Fruit fly (Drosophila melanogaster) whole organism, embryonic: ENCODE results near the gene L2HGDH.
A peak's percentile ranks its signal among the peaks of the same experiment; 100 is the strongest.

Experiments used
- Adf1 ChIP-seq: fragments of 200-800 bp; sonication (Bioruptor generic); IDR thresholded peaks from 2 replicates; pipeline ENCODE4 v1.3.6; 2022; ENCODE audit warnings: missing biosample characterization, missing genetic modification characterization
- Asciz ChIP-seq: fragments of 200-800 bp; sonication (Bioruptor generic); optimal IDR thresholded peaks from 2 replicates; lab custom pipeline; 2017; ENCODE audit warnings: missing biosample characterization, mild to moderate bottlenecking, missing genetic modification characterization, missing genetic modification reagents
- Atf-2 ChIP-seq: fragments of 200-800 bp; sonication (Bioruptor generic); optimal IDR thresholded peaks from 2 replicates; lab custom pipeline; 2016; ENCODE audit warnings: missing biosample characterization, missing genetic modification characterization
- Atf6 ChIP-seq: fragments of 200-800 bp; sonication (Bioruptor generic); IDR thresholded peaks from 2 replicates; pipeline ENCODE4 v1.3.6; 2022; ENCODE audit warnings: missing biosample characterization, missing genetic modification characterization
- C15 ChIP-seq: fragments of 200-800 bp; sonication (Bioruptor generic); IDR thresholded peaks from 3 replicates; pipeline ENCODE4 v1.3.6; 2022; ENCODE audit warnings: missing biosample characterization, missing genetic modification characterization
- CG10274 ChIP-seq: fragments of 200-800 bp; sonication (Bioruptor generic); optimal IDR thresholded peaks from 3 replicates; lab custom pipeline; 2017; ENCODE audit warnings: missing biosample characterization, mild to moderate bottlenecking, missing genetic modification characterization
- CG11723 ChIP-seq: fragments of 200-800 bp; sonication (Bioruptor generic); optimal IDR thresholded peaks from 2 replicates; lab custom pipeline; 2017; ENCODE audit warnings: missing biosample characterization, mild to moderate bottlenecking, missing genetic modification characterization
- CG12155 ChIP-seq: fragments of 200-800 bp; sonication (Bioruptor generic); optimal IDR thresholded peaks from 3 replicates; lab custom pipeline; 2016; ENCODE audit warnings: missing biosample characterization, missing genetic modification characterization
- CG12744 ChIP-seq: fragments of 200-800 bp; sonication (Bioruptor generic); optimal IDR thresholded peaks from 2 replicates; lab custom pipeline; 2016; ENCODE audit warnings: missing biosample characterization, missing genetic modification characterization
- CG13775 ChIP-seq: fragments of 200-800 bp; sonication (Bioruptor generic); optimal IDR thresholded peaks from 3 replicates; lab custom pipeline; 2017; ENCODE audit warnings: missing biosample characterization, mild to moderate bottlenecking, missing genetic modification characterization
- CG14441 ChIP-seq: fragments of 200-800 bp; sonication (Bioruptor generic); IDR thresholded peaks from 2 replicates; pipeline ENCODE4 v1.3.6; 2022; ENCODE audit warnings: missing biosample characterization, missing genetic modification characterization
- CG16779 ChIP-seq: fragments of 200-800 bp; sonication (Bioruptor generic); IDR thresholded peaks from 2 replicates; pipeline ENCODE4 v1.3.6; 2022; ENCODE audit warnings: missing biosample characterization, missing genetic modification characterization
- CG16863 ChIP-seq: fragments of 200-800 bp; sonication (Bioruptor generic); optimal IDR thresholded peaks from 3 replicates; lab custom pipeline; 2016; ENCODE audit warnings: missing biosample characterization, missing genetic modification characterization
- CG18262 ChIP-seq: fragments of 200-800 bp; optimal IDR thresholded peaks from 3 replicates; lab custom pipeline; 2019; ENCODE audit warnings: missing biosample characterization, mild to moderate bottlenecking, missing genetic modification characterization, moderate library complexity
- CG18619 ChIP-seq: fragments of 200-800 bp; sonication (Bioruptor generic); optimal IDR thresholded peaks from 3 replicates; lab custom pipeline; 2017; ENCODE audit warnings: missing biosample characterization, mild to moderate bottlenecking, missing genetic modification characterization
- CG31441 ChIP-seq: fragments of 200-800 bp; sonication (Bioruptor generic); IDR thresholded peaks from 2 replicates; pipeline ENCODE4 v1.3.6; 2022; ENCODE audit warnings: missing biosample characterization, missing genetic modification characterization
- CG33213 ChIP-seq: fragments of 200-800 bp; sonication (Bioruptor generic); optimal IDR thresholded peaks from 3 replicates; lab custom pipeline; 2016; ENCODE audit warnings: missing biosample characterization, missing genetic modification characterization
- CG3838 ChIP-seq: fragments of 200-800 bp; sonication (Bioruptor generic); optimal IDR thresholded peaks from 3 replicates; lab custom pipeline; 2016; ENCODE audit warnings: missing biosample characterization, missing genetic modification characterization
- CG3847 ChIP-seq: fragments of 200-800 bp; sonication (Bioruptor generic); IDR thresholded peaks from 2 replicates; pipeline ENCODE4 v1.3.6; 2022; ENCODE audit warnings: missing biosample characterization, missing genetic modification characterization
- CG7839 ChIP-seq: fragments of 200-800 bp; sonication (Bioruptor generic); optimal IDR thresholded peaks from 3 replicates; lab custom pipeline; 2018; ENCODE audit warnings: missing biosample characterization, mild to moderate bottlenecking, missing genetic modification characterization, moderate library complexity
- CG8388 ChIP-seq: fragments of 200-800 bp; sonication (Bioruptor generic); optimal IDR thresholded peaks from 2 replicates; lab custom pipeline; 2019; ENCODE audit warnings: missing biosample characterization, mild to moderate bottlenecking, missing genetic modification characterization, moderate library complexity
- Dad ChIP-seq: fragments of 200-800 bp; sonication (Bioruptor generic); optimal IDR thresholded peaks from 3 replicates; lab custom pipeline; 2016; ENCODE audit warnings: missing biosample characterization, missing genetic modification characterization
- Hmr ChIP-seq: fragments of 200-800 bp; sonication (Bioruptor generic); optimal IDR thresholded peaks from 3 replicates; lab custom pipeline; 2017; ENCODE audit warnings: mild to moderate bottlenecking, missing biosample characterization, missing genetic modification reagents, missing genetic modification characterization
- Hsf ChIP-seq: fragments of 200-800 bp; sonication (Bioruptor generic); optimal IDR thresholded peaks from 3 replicates; lab custom pipeline; 2016; ENCODE audit warnings: missing biosample characterization, missing genetic modification characterization
- Jarid2 ChIP-seq: fragments of 200-800 bp; sonication (Bioruptor generic); optimal IDR thresholded peaks from 3 replicates; lab custom pipeline; 2017; ENCODE audit warnings: mild to moderate bottlenecking, missing biosample characterization, missing genetic modification reagents, missing genetic modification characterization
- Lhr ChIP-seq: fragments of 200-800 bp; sonication (Bioruptor generic); optimal IDR thresholded peaks from 3 replicates; lab custom pipeline; 2017; ENCODE audit warnings: mild to moderate bottlenecking, missing biosample characterization, missing genetic modification reagents, missing genetic modification characterization
- Lpt ChIP-seq: fragments of >200 bp; optimal IDR thresholded peaks from 2 replicates; lab custom pipeline; 2018; ENCODE audit warnings: missing biosample characterization, missing genetic modification characterization
- MTF-1 ChIP-seq: fragments of 200-800 bp; sonication (Bioruptor generic); optimal IDR thresholded peaks from 2 replicates; lab custom pipeline; 2018; ENCODE audit warnings: missing biosample characterization, mild to moderate bottlenecking, missing genetic modification characterization, borderline replicate concordance
- NK7.1 ChIP-seq: fragments of 200-800 bp; sonication (Bioruptor generic); optimal IDR thresholded peaks from 3 replicates; lab custom pipeline; 2016; ENCODE audit warnings: missing biosample characterization, missing genetic modification characterization
- Ravus ChIP-seq: fragments of 200-800 bp; sonication (Bioruptor generic); IDR thresholded peaks from 2 replicates; pipeline ENCODE4 v1.3.6; 2022; ENCODE audit warnings: missing biosample characterization, missing genetic modification characterization
- Usf ChIP-seq: fragments of 200-800 bp; sonication (Bioruptor generic); optimal IDR thresholded peaks from 2 replicates; lab custom pipeline; 2017; ENCODE audit warnings: missing genotype, missing biosample characterization, missing genetic modification characterization
- bowl ChIP-seq: fragments of 200-800 bp; sonication (Bioruptor generic); IDR thresholded peaks from 2 replicates; pipeline ENCODE4 v1.3.6; 2022; ENCODE audit warnings: missing biosample characterization, missing genetic modification characterization
- esg ChIP-seq: fragments of 200-800 bp; sonication (Bioruptor generic); conservative IDR thresholded peaks from 2 replicates; pipeline ENCODE4 v1.3.6; 2022; ENCODE audit warnings: missing biosample characterization, missing genetic modification characterization
- ewg ChIP-seq: fragments of 200-800 bp; sonication (Bioruptor generic); optimal IDR thresholded peaks from 3 replicates; lab custom pipeline; 2017; ENCODE audit warnings: mild to moderate bottlenecking, missing biosample characterization, missing genetic modification reagents, missing genetic modification characterization
- eyg ChIP-seq: fragments of 200-800 bp; sonication (Bioruptor generic); optimal IDR thresholded peaks from 3 replicates; lab custom pipeline; 2016; ENCODE audit warnings: missing biosample characterization, missing genetic modification characterization
- hb ChIP-seq: fragments of 200-800 bp; sonication (Bioruptor generic); IDR thresholded peaks from 3 replicates; pipeline ENCODE4 v1.3.6; 2022; ENCODE audit warnings: missing biosample characterization, missing genetic modification characterization; ENCODE audit not compliant: partially characterized antibody
- mam ChIP-seq: fragments of 200-800 bp; sonication (Bioruptor generic); optimal IDR thresholded peaks from 3 replicates; lab custom pipeline; 2016; ENCODE audit warnings: missing biosample characterization, missing genetic modification characterization
- pros ChIP-seq: fragments of 200-800 bp; sonication (Bioruptor generic); optimal IDR thresholded peaks from 3 replicates; lab custom pipeline; 2019; ENCODE audit warnings: missing biosample characterization, mild to moderate bottlenecking, missing genetic modification characterization, moderate library complexity
- salm ChIP-seq: fragments of 200-800 bp; sonication (Bioruptor generic); optimal IDR thresholded peaks from 2 replicates; lab custom pipeline; 2018; ENCODE audit warnings: missing biosample characterization, mild to moderate bottlenecking, missing genetic modification characterization
- sd ChIP-seq: fragments of 200-800 bp; sonication (Bioruptor generic); optimal IDR thresholded peaks from 3 replicates; lab custom pipeline; 2018; ENCODE audit warnings: missing biosample characterization, mild to moderate bottlenecking, missing genetic modification characterization, moderate library complexity
- shn ChIP-seq: fragments of 200-800 bp; sonication (Bioruptor generic); optimal IDR thresholded peaks from 3 replicates; lab custom pipeline; 2016; ENCODE audit warnings: missing biosample characterization, missing genetic modification characterization
- slou ChIP-seq: fragments of 200-800 bp; sonication (Bioruptor generic); optimal IDR thresholded peaks from 3 replicates; lab custom pipeline; 2016; ENCODE audit warnings: missing biosample characterization, missing genetic modification characterization
- stc ChIP-seq: fragments of 200-800 bp; sonication (Bioruptor generic); IDR thresholded peaks from 2 replicates; pipeline ENCODE4 v1.3.6; 2022; ENCODE audit warnings: missing biosample characterization, missing genetic modification characterization
- tgo ChIP-seq: fragments of 200-800 bp; sonication (Bioruptor generic); IDR thresholded peaks from 3 replicates; pipeline ENCODE4 v1.3.6; 2022; ENCODE audit warnings: missing biosample characterization, missing genetic modification characterization
- tna ChIP-seq: fragments of 200-800 bp; sonication (Bioruptor generic); IDR thresholded peaks from 2 replicates; pipeline ENCODE4 v1.3.6; 2022; ENCODE audit warnings: missing biosample characterization, missing genetic modification characterization; ENCODE audit not compliant: partially characterized antibody
- trh ChIP-seq: fragments of 200-800 bp; sonication (Bioruptor generic); optimal IDR thresholded peaks from 2 replicates; lab custom pipeline; 2016; ENCODE audit warnings: missing biosample characterization, missing genetic modification characterization
- tup ChIP-seq: fragments of 200-800 bp; sonication (Bioruptor generic); optimal IDR thresholded peaks from 2 replicates; lab custom pipeline; 2016; ENCODE audit warnings: missing biosample characterization, mild to moderate bottlenecking, missing genetic modification characterization, moderate library complexity
- unpg ChIP-seq: fragments of 200-800 bp; sonication (Bioruptor generic); optimal IDR thresholded peaks from 3 replicates; lab custom pipeline; 2018; ENCODE audit warnings: missing biosample characterization, mild to moderate bottlenecking, missing genetic modification characterization, moderate library complexity
- zfh2 ChIP-seq: fragments of 200-800 bp; sonication (Bioruptor generic); optimal IDR thresholded peaks from 2 replicates; lab custom pipeline; 2016; ENCODE audit warnings: missing biosample characterization, missing genetic modification characterization

L2HGDH gene

dm6 chr2L:19021278-19022220 lies 47.3 kb upstream of the L2HGDH start (continued):
- TF ChIP-seq CG31441 (GFP tag; lab: Robert Waterston, UW) (peak; percentile 85), CG3847 (peak; percentile 69), NK7.1 (no peak), CG3838 (GFP tag; lab: Kevin White, UChicago) (no peak), Asciz (GFP tag; lab: Kevin White, UChicago) (peak; percentile 72), CG8388 (GFP tag; lab: Kevin White, UChicago) (peak; percentile 77), CG33213 (GFP tag; lab: Kevin White, UChicago) (no peak), tup (no peak), C15 (no peak), Lhr (GFP tag; lab: Kevin White, UChicago) (peak; percentile 36), Atf6 (GFP tag; lab: Robert Waterston, UW) (peak; percentile 72), ewg (GFP tag; lab: Kevin White, UChicago) (peak; percentile 69), hb (no peak), Adf1 (GFP tag; lab: Robert Waterston, UW) (peak; percentile 44; the same call in 1 of the 2 replicates), MTF-1 (GFP tag; lab: Kevin White, UChicago) (no peak), CG10274 (peak; percentile 11), eyg (no peak), Jarid2 (GFP tag; lab: Kevin White, UChicago) (peak; percentile 41), esg (GFP tag; lab: Robert Waterston, UW) (peak; percentile 74), slou (GFP tag; lab: Kevin White, UChicago) (peak; percentile 27), tgo (peak; percentile 86), CG12155 (GFP tag; lab: Kevin White, UChicago) (peak; percentile 59), CG11723 (GFP tag; lab: Kevin White, UChicago) (peak; percentile 55), Lpt (GFP tag; lab: Kevin White, UChicago) (no peak), mam (GFP tag; lab: Kevin White, UChicago) (peak; percentile 20), shn (peak; percentile 49), Atf-2 (GFP tag; lab: Kevin White, UChicago) (peak; percentile 1), zfh2 (peak; percentile 38), salm (tag; lab: Kevin White, UChicago) (peak; percentile 57), sd (peak; percentile 53), tna (GFP tag; lab: Robert Waterston, UW) (no peak), Usf (peak; percentile 32), CG18619 (GFP tag; lab: Kevin White, UChicago) (peak; percentile 84), CG7839 (tag; lab: Kevin White, UChicago) (peak; percentile 85), CG14441 (GFP tag; lab: Robert Waterston, UW) (no peak), CG12744 (GFP tag; lab: Kevin White, UChicago) (no peak), Ravus (GFP tag; lab: Robert Waterston, UW) (no peak), Hmr (GFP tag; lab: Kevin White, UChicago) (peak; percentile 90), pros (GFP tag; lab: Kevin White, UChicago) (no peak), stc (GFP tag; lab: Robert Waterston, UW) (0 out of 2 replicates have a peak, but pooled peaks have one; percentile 39), trh (no peak), Hsf (peak; percentile 71), CG16863 (GFP tag; lab: Kevin White, UChicago) (peak; percentile 28), bowl (no peak), unpg (peak; percentile 78), CG16779 (GFP tag; lab: Robert Waterston, UW) (no peak), CG13775 (GFP tag; lab: Kevin White, UChicago) (peak; percentile 68), Dad (no peak), CG18262 (tag; lab: Kevin White, UChicago) (peak; percentile 82)
